Fruit fly (Drosophila melanogaster): ENCODE results near the gene Gtpx.

Gtpx gene

DNA sequence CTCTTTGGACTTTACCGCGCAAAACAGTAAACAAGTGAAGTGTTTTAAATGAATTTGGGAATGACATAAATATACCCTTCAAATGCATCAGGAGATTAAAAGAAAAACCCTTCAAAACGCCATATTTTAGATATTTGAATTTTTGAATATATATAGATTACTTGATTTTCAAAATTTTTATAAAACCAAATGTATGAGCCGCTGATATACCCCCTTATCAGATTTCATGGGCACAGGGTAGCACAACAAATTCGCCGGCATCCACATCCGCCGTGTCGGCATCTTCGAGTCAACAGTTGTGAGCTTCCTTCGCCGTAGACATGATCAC lies 51.9 kb downstream of the Gtpx start, which contains the start of gene Ids (continued):
- TF ChIP-seq CG7839 (tag; optimal IDR thresholded peaks at IDR 0.05) (peak; percentile 78), pho (GFP tag; optimal IDR thresholded peaks at IDR 0.05) (peak; percentile 44), HLH54F (GFP tag; optimal IDR thresholded peaks at IDR 0.05) (peak; percentile 37), CG42726 (GFP tag; IDR thresholded peaks at IDR 0.05; ENCODE audit: partially characterized antibody) (no peak), sqz (GFP tag; optimal IDR thresholded peaks at IDR 0.05) (no peak), lab (GFP tag; optimal IDR thresholded peaks at IDR 0.05) (no peak), YL-1 (GFP tag; optimal IDR thresholded peaks at IDR 0.05) (peak; percentile 10), onecut (GFP tag; IDR thresholded peaks at IDR 0.05) (peak; percentile 45), sens-2 (GFP tag; IDR thresholded peaks at IDR 0.05) (no peak), nmo (GFP tag; optimal IDR thresholded peaks at IDR 0.05) (peak; percentile 70), luna (GFP tag; optimal IDR thresholded peaks at IDR 0.05) (no peak), wdn (GFP tag; IDR thresholded peaks at IDR 0.05) (peak; percentile 72; the same call in 1 of the 2 replicates), pita (GFP tag; optimal IDR thresholded peaks at IDR 0.05) (no peak), CG12104 (GFP tag; optimal IDR thresholded peaks at IDR 0.05) (peak; percentile 32), CG11560 (tag; IDR thresholded peaks at IDR 0.05) (peak; percentile 34; the same call in 1 of the 3 replicates), gt (GFP tag; IDR thresholded peaks at IDR 0.05) (no peak), CkIIα-i1 (GFP tag; IDR thresholded peaks at IDR 0.05) (no peak), run (tag; optimal IDR thresholded peaks at IDR 0.05) (peak; percentile 42), pnt (GFP tag; optimal IDR thresholded peaks at IDR 0.05) (peak; percentile 4), CG4282 (GFP tag; optimal IDR thresholded peaks at IDR 0.05) (no peak), Lpt (GFP tag; optimal IDR thresholded peaks at IDR 0.05) (no peak), dimm (GFP tag; IDR thresholded peaks at IDR 0.05) (no peak), CG12071 (GFP tag; optimal IDR thresholded peaks at IDR 0.05) (no peak), az2 (GFP tag; optimal IDR thresholded peaks at IDR 0.05) (peak; percentile 68), bigmax (GFP tag; optimal IDR thresholded peaks at IDR 0.05) (no peak), ato (GFP tag; IDR thresholded peaks at IDR 0.05; ENCODE audit: partially characterized antibody) (no peak), Hmr (GFP tag; optimal IDR thresholded peaks at IDR 0.05) (no peak), dmrt99B (tag; optimal IDR thresholded peaks at IDR 0.05) (peak; percentile 83), CG7271 (tag; optimal IDR thresholded peaks at IDR 0.05) (no peak), CG18599 (GFP tag; optimal IDR thresholded peaks at IDR 0.05) (peak; percentile 83), CG9609 (GFP tag; optimal IDR thresholded peaks at IDR 0.05) (no peak), CG7745 (tag; optimal IDR thresholded peaks at IDR 0.05) (no peak), Antp (GFP tag; optimal IDR thresholded peaks at IDR 0.05) (no peak), GATAe (GFP tag; conservative IDR thresholded peaks at IDR 0.05) (no peak), Jarid2 (GFP tag; optimal IDR thresholded peaks at IDR 0.05) (no peak), CG10431 (GFP tag; optimal IDR thresholded peaks at IDR 0.05) (no peak), gcm (GFP tag; optimal IDR thresholded peaks at IDR 0.05) (peak; percentile 58), CG16813 (GFP tag; IDR thresholded peaks at IDR 0.05; ENCODE audit: partially characterized antibody) (no peak), oc (tag; optimal IDR thresholded peaks at IDR 0.05) (peak; percentile 76), pzg (GFP tag; optimal IDR thresholded peaks at IDR 0.05) (no peak), CG8388 (GFP tag; optimal IDR thresholded peaks at IDR 0.05) (peak; percentile 67), Hey (tag; optimal IDR thresholded peaks at IDR 0.05) (no peak), slbo (GFP tag; IDR thresholded peaks at IDR 0.05) (peak; percentile 84), cwo (GFP tag; optimal IDR thresholded peaks at IDR 0.05) (peak; percentile 56), CG3407 (GFP tag; optimal IDR thresholded peaks at IDR 0.05) (peak; percentile 58), toy (GFP tag; IDR thresholded peaks at IDR 0.05) (no peak), ara (GFP tag; IDR thresholded peaks at IDR 0.05) (peak; percentile 84), CG6654 (GFP tag; optimal IDR thresholded peaks at IDR 0.05) (peak; percentile 11), stwl (tag; optimal IDR thresholded peaks at IDR 0.05) (no peak), Bteb2 (GFP tag; optimal IDR thresholded peaks at IDR 0.05) (peak; percentile 38), CG12942 (GFP tag; optimal IDR thresholded peaks at IDR 0.05) (peak; percentile 45)
